Worm (Caenorhabditis elegans): ENCODE data around the gene Y67D8B.1.
A peak's percentile ranks its signal among the peaks of the same experiment; 100 is the strongest.

Gene Y67D8B.1

DNA sequence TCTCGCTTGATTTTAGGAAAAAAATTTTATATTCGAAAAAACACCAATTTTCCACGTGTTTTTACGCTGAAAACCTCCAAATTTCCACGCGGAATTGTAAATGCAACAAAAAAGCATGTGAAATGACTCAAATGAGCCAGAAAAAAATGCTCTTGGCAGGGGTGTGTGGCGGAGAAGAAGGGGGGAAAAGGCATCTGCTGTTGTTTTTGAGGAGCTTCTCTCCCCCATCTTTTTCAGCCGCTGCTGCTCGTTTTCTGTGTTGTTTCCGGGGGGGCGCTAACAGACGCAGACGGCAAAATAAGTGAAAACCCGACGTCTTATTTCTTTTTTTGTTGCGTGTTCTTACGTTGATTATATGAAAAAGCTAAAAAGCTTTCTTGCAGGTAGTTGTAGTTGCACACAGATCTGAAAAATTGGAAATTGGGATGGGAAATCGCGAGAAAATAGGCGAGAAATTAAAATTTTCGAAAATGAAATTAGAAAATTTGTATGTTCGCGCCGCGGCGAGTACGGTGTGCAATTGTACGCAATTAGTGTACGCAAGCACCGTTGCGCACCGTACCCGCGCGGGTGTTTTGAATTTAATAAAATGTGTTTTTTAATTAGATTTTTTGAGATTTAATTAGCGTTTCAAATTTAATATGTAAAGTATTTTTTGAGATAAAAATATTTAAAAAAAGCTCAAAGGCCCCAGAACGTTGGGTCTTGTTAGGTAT, 40.4 kb downstream of the Y67D8B.1 start (continued):
- no peak for TF ChIP-seq chd-7 (tag; optimal IDR thresholded peaks at IDR 0.05)
- TF ChIP-seq Y67H2A.10 (GFP tag; conservative IDR thresholded peaks at IDR 0.05): no peak; the same call in 1 of the 2 replicates
- no peak for TF ChIP-seq unc-130 (GFP tag; optimal IDR thresholded peaks at IDR 0.05)
- no peak for TF ChIP-seq let-526 (GFP tag; IDR thresholded peaks at IDR 0.05)
- no peak for TF ChIP-seq nhr-80 (tag; optimal IDR thresholded peaks at IDR 0.05)
- no peak for TF ChIP-seq ceh-40 (GFP tag; IDR thresholded peaks at IDR 0.05)
- peak; percentile 69 for TF ChIP-seq F33H1.4 (GFP tag; IDR thresholded peaks at IDR 0.05)
- TF ChIP-seq efl-1 (GFP tag; optimal IDR thresholded peaks at IDR 0.05): peak; percentile 89
- TF ChIP-seq dox-1 (GFP tag; IDR thresholded peaks at IDR 0.05): peak; percentile 55
- no peak for TF ChIP-seq nfya-1 (tag; optimal IDR thresholded peaks at IDR 0.05; ENCODE audit: borderline replicate concordance, insufficient read depth)
- no peak for TF ChIP-seq C17E4.6 (GFP tag; IDR thresholded peaks at IDR 0.05)
- no peak for TF ChIP-seq ztf-3 (GFP tag; optimal IDR thresholded peaks at IDR 0.05)
- TF ChIP-seq somi-1 (GFP tag; optimal IDR thresholded peaks at IDR 0.05): no peak
- peak; percentile 72 for TF ChIP-seq madf-8 (GFP tag; conservative IDR thresholded peaks at IDR 0.05)
- TF ChIP-seq F52B5.7 (tag; optimal IDR thresholded peaks at IDR 0.05): no peak
- no peak for TF ChIP-seq hsf-1 (GFP tag; IDR thresholded peaks at IDR 0.05)

DNA sequence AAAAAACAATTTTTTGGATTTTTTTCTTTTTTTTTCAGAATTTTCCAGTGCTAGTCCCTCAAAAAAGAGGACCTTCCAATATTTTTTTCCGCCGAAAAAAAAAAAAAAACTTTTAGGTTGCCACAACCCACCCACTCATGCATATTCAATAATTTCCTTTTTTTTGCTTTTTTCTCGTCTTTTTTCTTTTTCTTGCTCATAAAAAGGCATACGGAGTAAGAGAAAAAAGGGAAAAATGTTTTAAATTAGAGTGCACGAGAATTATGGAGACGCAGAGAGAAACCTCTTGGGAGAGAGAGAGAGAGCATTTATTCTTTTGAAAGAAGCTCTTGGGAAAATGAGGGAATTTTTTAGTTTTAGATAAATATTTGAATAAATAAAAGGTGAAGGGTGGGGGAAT, 44.4 kb downstream of the Y67D8B.1 start:
- no peak for TF ChIP-seq ccch-3 (GFP tag; optimal IDR thresholded peaks at IDR 0.05)
- peak; percentile 32; the same call in 1 of the 2 replicates for TF ChIP-seq hmg-1.2 (GFP tag; IDR thresholded peaks at IDR 0.05)
- no peak for TF ChIP-seq ceh-58 (GFP tag; IDR thresholded peaks at IDR 0.05)
- TF ChIP-seq ztf-25 (GFP tag; IDR thresholded peaks at IDR 0.05): no peak
- no peak for TF ChIP-seq Y95B8A.8 (GFP tag; IDR thresholded peaks at IDR 0.05)
- TF ChIP-seq attf-3 (GFP tag; conservative IDR thresholded peaks at IDR 0.05): no peak

DNA sequence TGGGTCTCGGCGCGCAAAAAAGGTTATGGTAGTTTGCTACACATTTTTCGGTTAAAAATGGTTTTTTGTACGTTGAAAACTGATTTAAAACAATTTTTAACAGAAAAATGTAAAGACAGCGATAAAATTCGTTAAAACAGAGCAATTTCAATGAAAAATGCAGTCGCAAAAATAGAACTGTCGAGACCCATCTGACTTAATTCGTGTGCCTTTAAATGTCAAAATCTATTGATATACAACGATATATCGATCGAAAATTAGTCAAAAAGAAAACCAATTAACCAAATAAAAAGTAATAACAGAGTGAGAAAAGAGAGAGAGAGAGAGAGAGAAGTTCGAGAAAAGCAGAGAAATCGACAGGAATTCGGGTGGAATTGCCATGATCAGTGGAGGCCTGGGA, 51.4 kb downstream of the Y67D8B.1 start:
- TF ChIP-seq nhr-80 (tag; optimal IDR thresholded peaks at IDR 0.05) (no peak), ceh-27 (GFP tag; optimal IDR thresholded peaks at IDR 0.05) (no peak), attf-3 (GFP tag; conservative IDR thresholded peaks at IDR 0.05) (no peak), ceh-58 (GFP tag; IDR thresholded peaks at IDR 0.05) (no peak), B0261.1 (tag; optimal IDR thresholded peaks at IDR 0.05) (no peak), lin-40 (tag; optimal IDR thresholded peaks at IDR 0.05) (no peak), dpff-1 (tag; optimal IDR thresholded peaks at IDR 0.05) (no peak), Y53F4B.3 (GFP tag; IDR thresholded peaks at IDR 0.05) (no peak), nfya-2 (GFP tag; IDR thresholded peaks at IDR 0.05) (no peak)

Data from whole organism, young adult.